Fruit fly (Drosophila melanogaster) whole organism, embryonic: Measurements from ENCODE around the gene Unr.

Experiments
- Aef1 ChIP-seq: fragments of 200-800 bp; sonication (Bioruptor generic); IDR thresholded peaks from 3 replicates; pipeline ENCODE4 v1.3.6; 2022; ENCODE audit warnings: missing biosample characterization, missing genetic modification characterization
- Atf-2 ChIP-seq: fragments of 200-800 bp; sonication (Bioruptor generic); optimal IDR thresholded peaks from 2 replicates; lab custom pipeline; 2016; ENCODE audit warnings: missing biosample characterization, missing genetic modification characterization
- BEAF-32 ChIP-seq: fragments of 200-800 bp; sonication (Bioruptor generic); optimal IDR thresholded peaks from 3 replicates; lab custom pipeline; 2017; ENCODE audit warnings: missing biosample characterization, missing genetic modification characterization, mild to moderate bottlenecking, moderate library complexity, missing genetic modification reagents
- Bdp1 ChIP-seq: fragments of 200-800 bp; sonication (Bioruptor generic); optimal IDR thresholded peaks from 3 replicates; lab custom pipeline; 2016; ENCODE audit warnings: missing biosample characterization, missing genetic modification characterization
- CG12236 ChIP-seq: fragments of 200-800 bp; sonication (Bioruptor generic); optimal IDR thresholded peaks from 2 replicates; lab custom pipeline; 2016; ENCODE audit warnings: missing biosample characterization, missing genetic modification characterization
- CG12659 ChIP-seq: fragments of 200-800 bp; sonication (Bioruptor generic); optimal IDR thresholded peaks from 3 replicates; lab custom pipeline; 2017; ENCODE audit warnings: mild to moderate bottlenecking, missing biosample characterization, missing genetic modification reagents, missing genetic modification characterization
- CG13296 ChIP-seq: fragments of 200-800 bp; sonication (Bioruptor generic); optimal IDR thresholded peaks from 3 replicates; lab custom pipeline; 2018; ENCODE audit warnings: missing biosample characterization, mild to moderate bottlenecking, missing genetic modification characterization
- CG15514 ChIP-seq: fragments of 200-800 bp; sonication (Bioruptor generic); optimal IDR thresholded peaks from 3 replicates; lab custom pipeline; 2017; ENCODE audit warnings: missing biosample characterization, missing genetic modification characterization, mild to moderate bottlenecking, moderate library complexity, missing genetic modification reagents
- CG15601 ChIP-seq: fragments of 200-800 bp; sonication (Bioruptor generic); optimal IDR thresholded peaks from 3 replicates; lab custom pipeline; 2019; ENCODE audit warnings: missing biosample characterization, mild to moderate bottlenecking, missing genetic modification characterization, moderate library complexity
- CG2712 ChIP-seq: fragments of 200-800 bp; optimal IDR thresholded peaks from 3 replicates; lab custom pipeline; 2019; ENCODE audit warnings: missing biosample characterization, mild to moderate bottlenecking, missing genetic modification characterization, moderate library complexity
- CG31365 ChIP-seq: fragments of 200-800 bp; sonication (Bioruptor generic); optimal IDR thresholded peaks from 2 replicates; lab custom pipeline; 2018; ENCODE audit warnings: missing biosample characterization, mild to moderate bottlenecking, missing genetic modification characterization
- CG31388 ChIP-seq: fragments of 200-800 bp; sonication (Bioruptor generic); optimal IDR thresholded peaks from 2 replicates; lab custom pipeline; 2016; ENCODE audit warnings: missing biosample characterization, missing genetic modification characterization
- CG33557 ChIP-seq: fragments of 200-800 bp; sonication (Bioruptor generic); optimal IDR thresholded peaks from 2 replicates; lab custom pipeline; 2019; ENCODE audit warnings: missing biosample characterization, mild to moderate bottlenecking, missing genetic modification characterization, moderate library complexity
- CG34422 ChIP-seq: fragments of 200-800 bp; sonication (Bioruptor generic); IDR thresholded peaks from 3 replicates; pipeline ENCODE4 v1.3.6; 2022; ENCODE audit warnings: missing biosample characterization, missing genetic modification characterization
- CG42726 ChIP-seq: fragments of 200-800 bp; sonication (Bioruptor generic); IDR thresholded peaks from 2 replicates; pipeline ENCODE4 v1.3.6; 2022; ENCODE audit warnings: missing biosample characterization, missing genetic modification characterization; ENCODE audit not compliant: partially characterized antibody
- CG4854 ChIP-seq: fragments of 200-800 bp; sonication (Bioruptor generic); optimal IDR thresholded peaks from 2 replicates; lab custom pipeline; 2016; ENCODE audit warnings: missing biosample characterization, missing genetic modification characterization, inconsistent platforms
- CG6791 ChIP-seq: fragments of 200-800 bp; sonication (Bioruptor generic); IDR thresholded peaks from 3 replicates; pipeline ENCODE4 v1.3.6; 2022; ENCODE audit warnings: missing biosample characterization, missing genetic modification characterization; ENCODE audit not compliant: partially characterized antibody
- CG9797 ChIP-seq: fragments of 200-800 bp; sonication (Bioruptor generic); optimal IDR thresholded peaks from 3 replicates; lab custom pipeline; 2018; ENCODE audit warnings: missing biosample characterization, mild to moderate bottlenecking, missing genetic modification characterization
- CoRest ChIP-seq: fragments of 200-800 bp; sonication (Bioruptor generic); optimal IDR thresholded peaks from 3 replicates; lab custom pipeline; 2018; ENCODE audit warnings: missing biosample characterization, mild to moderate bottlenecking, missing genetic modification characterization, moderate library complexity
- CrebB ChIP-seq: fragments of 200-800 bp; sonication (Bioruptor generic); optimal IDR thresholded peaks from 3 replicates; lab custom pipeline; 2018; ENCODE audit warnings: missing biosample characterization, mild to moderate bottlenecking, missing genetic modification characterization
- D ChIP-seq, 2 experiments: fragments of 200-800 bp in 1 of 2; fragments of >200 bp in 1 of 2; sonication (Bioruptor generic) in 1 of 2; optimal IDR thresholded peaks; 2 replicates in 1 of 2; 3 replicates in 1 of 2; lab custom pipeline; 2017; ENCODE audit warnings: mild to moderate bottlenecking in 1 of 2, missing biosample characterization in 1 of 2, missing genetic modification characterization in 1 of 2, missing genetic modification reagents in 1 of 2
- Dp ChIP-seq: fragments of 200-800 bp; sonication (Bioruptor generic); optimal IDR thresholded peaks from 2 replicates; lab custom pipeline; 2018; ENCODE audit warnings: missing biosample characterization, mild to moderate bottlenecking, missing genetic modification characterization, moderate library complexity
- E2f2 ChIP-seq: fragments of 200-800 bp; sonication (Bioruptor generic); IDR thresholded peaks from 2 replicates; pipeline ENCODE4 v1.3.6; 2022; ENCODE audit warnings: missing biosample characterization, missing genetic modification characterization
- Fer1 ChIP-seq: fragments of 200-800 bp; sonication (Bioruptor generic); optimal IDR thresholded peaks from 2 replicates; lab custom pipeline; 2017; ENCODE audit warnings: missing biosample characterization, mild to moderate bottlenecking, missing genetic modification characterization
- Fer3 ChIP-seq: fragments of 200-800 bp; sonication (Bioruptor generic); optimal IDR thresholded peaks from 2 replicates; lab custom pipeline; 2018; ENCODE audit warnings: missing biosample characterization, mild to moderate bottlenecking, missing genetic modification characterization, moderate library complexity
- HLHmδ ChIP-seq: fragments of 200-800 bp; sonication (Bioruptor generic); optimal IDR thresholded peaks from 2 replicates; lab custom pipeline; 2018; ENCODE audit warnings: missing biosample characterization, mild to moderate bottlenecking, missing genetic modification characterization, moderate library complexity
- Hr39 ChIP-seq: fragments of >200 bp; optimal IDR thresholded peaks from 2 replicates; lab custom pipeline; 2017
- MESR4 ChIP-seq: fragments of 200-800 bp; sonication (Bioruptor generic); optimal IDR thresholded peaks from 2 replicates; lab custom pipeline; 2018; ENCODE audit warnings: missing biosample characterization, mild to moderate bottlenecking, missing genetic modification characterization, moderate library complexity
- Med ChIP-seq: fragments of 200-800 bp; sonication (Bioruptor generic); peaks from one replicate; lab custom pipeline; 2016; ENCODE audit warnings: missing biosample characterization, missing genetic modification characterization, mild to moderate bottlenecking, inconsistent platforms, moderate library complexity
- Opbp ChIP-seq: fragments of 200-800 bp; sonication (Bioruptor generic); IDR thresholded peaks from 3 replicates; pipeline ENCODE4 v1.3.6; 2022; ENCODE audit warnings: missing biosample characterization, missing genetic modification characterization; ENCODE audit not compliant: partially characterized antibody
- PHDP ChIP-seq: fragments of 200-800 bp; sonication (Bioruptor generic); optimal IDR thresholded peaks from 3 replicates; lab custom pipeline; 2018; ENCODE audit warnings: missing biosample characterization, mild to moderate bottlenecking, missing genetic modification characterization, moderate library complexity
- Scr ChIP-seq: fragments of 200-800 bp; sonication (Bioruptor generic); IDR thresholded peaks from 2 replicates; pipeline ENCODE4 v1.3.6; 2022; ENCODE audit warnings: missing biosample characterization, missing genetic modification characterization; ENCODE audit not compliant: partially characterized antibody
- Side ChIP-seq: fragments of 200-800 bp; sonication (Bioruptor generic); optimal IDR thresholded peaks from 2 replicates; lab custom pipeline; 2016; ENCODE audit warnings: missing biosample characterization, missing genetic modification characterization
- caup ChIP-seq: fragments of 200-800 bp; sonication (Bioruptor generic); optimal IDR thresholded peaks from 3 replicates; lab custom pipeline; 2017; ENCODE audit warnings: missing biosample characterization, mild to moderate bottlenecking, missing genetic modification characterization, moderate library complexity; ENCODE audit not compliant: severe bottlenecking
- chinmo ChIP-seq: fragments of 200-800 bp; sonication (Bioruptor generic); IDR thresholded peaks from 4 replicates; pipeline ENCODE4 v1.3.6; 2022; ENCODE audit warnings: missing biosample characterization, missing genetic modification characterization; ENCODE audit not compliant: partially characterized antibody
- corto ChIP-seq: fragments of 200-800 bp; sonication (Bioruptor generic); optimal IDR thresholded peaks from 2 replicates; lab custom pipeline; 2016; ENCODE audit warnings: missing biosample characterization, mild to moderate bottlenecking, missing genetic modification characterization, moderate library complexity
- da ChIP-seq: fragments of 200-800 bp; sonication (Bioruptor generic); optimal IDR thresholded peaks from 2 replicates; lab custom pipeline; 2016; ENCODE audit warnings: missing biosample characterization, missing genetic modification characterization
- exex ChIP-seq: fragments of 200-800 bp; sonication (Bioruptor generic); optimal IDR thresholded peaks from 4 replicates; lab custom pipeline; 2018; ENCODE audit warnings: missing biosample characterization, mild to moderate bottlenecking, missing genetic modification characterization, moderate library complexity
- gem ChIP-seq: fragments of 200-800 bp; sonication (Bioruptor generic); optimal IDR thresholded peaks from 2 replicates; lab custom pipeline; 2019; ENCODE audit warnings: missing biosample characterization, mild to moderate bottlenecking, missing genetic modification characterization, moderate library complexity
- insv ChIP-seq, 2 experiments: fragments of 200-800 bp; sonication (Bioruptor generic); optimal IDR thresholded peaks; 3 replicates each; lab custom pipeline; 2016 to 2018; ENCODE audit warnings: missing biosample characterization in 2 of 2, missing genetic modification characterization in 2 of 2
- lilli ChIP-seq: fragments of 200-800 bp; sonication (Bioruptor generic); optimal IDR thresholded peaks from 3 replicates; lab custom pipeline; 2016; ENCODE audit warnings: missing biosample characterization, missing genetic modification characterization
- odd ChIP-seq: fragments of 200-800 bp; sonication (Bioruptor generic); optimal IDR thresholded peaks from 2 replicates; lab custom pipeline; 2017; ENCODE audit warnings: missing biosample characterization, mild to moderate bottlenecking, missing genetic modification characterization
- repo ChIP-seq: fragments of 200-800 bp; sonication (Bioruptor generic); optimal IDR thresholded peaks from 2 replicates; lab custom pipeline; 2016; ENCODE audit warnings: missing biosample characterization, missing genetic modification characterization
- row ChIP-seq: fragments of 200-800 bp; sonication (Bioruptor generic); IDR thresholded peaks from 3 replicates; pipeline ENCODE4 v1.3.6; 2022; ENCODE audit warnings: missing biosample characterization, missing genetic modification characterization
- sens ChIP-seq: fragments of 200-800 bp; sonication (Bioruptor generic); peaks from one replicate; lab custom pipeline; 2016; ENCODE audit warnings: missing biosample characterization, missing genetic modification characterization
- unc-4 ChIP-seq: fragments of 200-800 bp; sonication (Bioruptor generic); IDR thresholded peaks from 2 replicates; pipeline ENCODE4 v1.3.6; 2022; ENCODE audit warnings: missing biosample characterization, missing genetic modification characterization; ENCODE audit not compliant: partially characterized antibody
- wek ChIP-seq: fragments of 200-800 bp; sonication (Bioruptor generic); optimal IDR thresholded peaks from 3 replicates; lab custom pipeline; 2018; ENCODE audit warnings: missing biosample characterization, mild to moderate bottlenecking, missing genetic modification characterization, moderate library complexity

The Unr gene

DNA sequence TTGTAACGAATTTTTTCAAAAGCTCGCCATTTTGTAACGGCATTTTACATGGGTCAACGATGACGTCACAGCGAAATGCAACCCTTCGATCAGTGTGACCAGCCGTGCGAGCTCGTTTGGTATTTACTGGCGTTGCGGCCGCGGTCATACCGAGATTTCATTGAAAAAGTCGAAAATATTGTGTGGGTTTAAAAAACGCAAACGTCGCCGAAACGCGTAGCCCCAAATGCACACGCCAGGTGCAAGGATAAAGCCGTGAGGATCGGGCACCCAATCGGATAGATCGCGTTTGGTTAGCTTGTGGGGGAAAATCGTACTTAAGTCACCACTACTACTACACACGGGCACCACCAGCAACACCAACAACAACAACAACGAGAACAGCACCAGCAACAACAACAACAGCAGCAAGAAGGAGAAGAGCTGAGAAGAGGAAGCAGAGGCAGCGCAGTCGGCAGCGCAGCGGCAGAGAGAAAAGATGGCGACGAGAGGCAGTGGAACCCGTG, 17.3 kb downstream of the Unr start, which contains the start of gene Cbl (continued):
- TF ChIP-seq Scr (GFP tag; lab: Robert Waterston, UW), result peak; percentile 39; the same call in 1 of the 2 replicates
- no peak for TF ChIP-seq corto
- peak; percentile 58 for TF ChIP-seq Dp
- TF ChIP-seq wek, result peak; percentile 9
- 0 out of 2 replicates have a peak, but pooled peaks have one; percentile 41 for TF ChIP-seq CG42726 (GFP tag; lab: Robert Waterston, UW)
- peak; percentile 1 for TF ChIP-seq CG13296
- TF ChIP-seq exex, result no peak
- TF ChIP-seq caup, result peak; percentile 38
- no peak for TF ChIP-seq da (GFP tag; lab: Kevin White, UChicago)
- TF ChIP-seq Atf-2 (GFP tag; lab: Kevin White, UChicago), result peak; percentile 7
- TF ChIP-seq Fer3, result no peak
- peak; percentile 48 for TF ChIP-seq odd (GFP tag; lab: Kevin White, UChicago)
- peak; percentile 49 for TF ChIP-seq BEAF-32 (GFP tag; lab: Kevin White, UChicago)
- no peak for TF ChIP-seq CG12236
- TF ChIP-seq E2f2 (GFP tag; lab: Robert Waterston, UW), result peak; percentile 52
- no peak for TF ChIP-seq CoRest (tag; lab: Kevin White, UChicago)
- TF ChIP-seq MESR4 (GFP tag; lab: Kevin White, UChicago), result peak; percentile 99
- peak; percentile 67 for TF ChIP-seq sens (GFP tag; lab: Kevin White, UChicago)
- 0 out of 3 replicates have a peak, but pooled peaks have one; percentile 5 for TF ChIP-seq Opbp (GFP tag; lab: Robert Waterston, UW)
- TF ChIP-seq CG9797 (GFP tag; lab: Kevin White, UChicago), result peak; percentile 97
- peak; percentile 12 for TF ChIP-seq CG4854 (GFP tag; lab: Kevin White, UChicago)
- TF ChIP-seq Med, result peak; percentile 84
- TF ChIP-seq Hr39 (lab: Kevin White, UChicago), result no peak
- TF ChIP-seq Aef1 (GFP tag; lab: Robert Waterston, UW), result peak; percentile 74; the same call in 2 of the 3 replicates
- peak; percentile 4 for TF ChIP-seq PHDP (tag; lab: Kevin White, UChicago)
- peak in 1 of 2 experiments; percentile 23 for TF ChIP-seq insv (GFP tag; optimal IDR thresholded peaks at IDR 0.05; lab: Kevin White, UChicago)
- TF ChIP-seq Side (GFP tag; lab: Kevin White, UChicago), result peak; percentile 6
- peak; percentile 83 for TF ChIP-seq CG12659
- peak; percentile 55 for TF ChIP-seq unc-4 (GFP tag; lab: Robert Waterston, UW)
- TF ChIP-seq CG2712 (tag; lab: Kevin White, UChicago), result peak; percentile 52
- peak; percentile 12 for TF ChIP-seq CG31365 (tag; lab: Kevin White, UChicago)
- no peak for TF ChIP-seq CG31388 (GFP tag; lab: Kevin White, UChicago)
- peak; percentile 26 for TF ChIP-seq repo (GFP tag; lab: Kevin White, UChicago)
- TF ChIP-seq gem (tag; lab: Kevin White, UChicago), result peak; percentile 20
- TF ChIP-seq HLHmδ (GFP tag; lab: Kevin White, UChicago), result peak; percentile 51
- TF ChIP-seq CG34422 (GFP tag; lab: Robert Waterston, UW), result peak; percentile 76; the same call in 1 of the 3 replicates
- no peak for TF ChIP-seq D (optimal IDR thresholded peaks at IDR 0.05; lab: Kevin White, UChicago)
- no peak for TF ChIP-seq D (GFP tag; optimal IDR thresholded peaks at IDR 0.05; lab: Kevin White, UChicago)
- TF ChIP-seq Fer1 (GFP tag; lab: Kevin White, UChicago), result peak; percentile 49
- peak; percentile 53 for TF ChIP-seq CG15601
- TF ChIP-seq CG15514, result no peak
- TF ChIP-seq chinmo (GFP tag; lab: Robert Waterston, UW), result peak; percentile 87; the same call in 3 of the 4 replicates
- 0 out of 3 replicates have a peak, but pooled peaks have one; percentile 37 for TF ChIP-seq CG6791
- TF ChIP-seq row (GFP tag; lab: Robert Waterston, UW), result peak; percentile 27; the same call in 1 of the 3 replicates
- peak; percentile 17 for TF ChIP-seq CG33557 (GFP tag; lab: Kevin White, UChicago)
- no peak for TF ChIP-seq Bdp1 (GFP tag; lab: Kevin White, UChicago)
- TF ChIP-seq lilli, result peak; percentile 21
- TF ChIP-seq CrebB (tag; lab: Kevin White, UChicago), result peak; percentile 35
